Worm (Caenorhabditis elegans): ENCODE measurements around the gene C32D5.14.
A peak's percentile ranks its signal among the peaks of the same experiment; 100 is the strongest.

Gene C32D5.14

ce11 chrII:6346551-6347079, 11.3 kb downstream of the C32D5.14 start (continued):
- peak; percentile 58 for TF ChIP-seq gei-8 (GFP tag; optimal IDR thresholded peaks at IDR 0.05)
- no peak for TF ChIP-seq pqm-1 (tag; optimal IDR thresholded peaks at IDR 0.05)
- TF ChIP-seq nhr-76 (tag; optimal IDR thresholded peaks at IDR 0.05), result peak; percentile 19
- peak; percentile 47 for TF ChIP-seq mes-2 (tag; optimal IDR thresholded peaks at IDR 0.05; ENCODE audit: poor library complexity, severe bottlenecking)
- TF ChIP-seq ctbp-1 (GFP tag; IDR thresholded peaks at IDR 0.05), result peak; percentile 74
- TF ChIP-seq dmd-6 (GFP tag; IDR thresholded peaks at IDR 0.05), result peak; percentile 47; the same call in 1 of the 2 replicates
- peak; percentile 14 for TF ChIP-seq nhr-48 (tag; optimal IDR thresholded peaks at IDR 0.05)
- peak; percentile 54; the same call in 1 of the 2 replicates for TF ChIP-seq Y75B8A.6 (GFP tag; IDR thresholded peaks at IDR 0.05)
- TF ChIP-seq arid-1 (GFP tag; conservative IDR thresholded peaks at IDR 0.05), result peak; percentile 56; the same call in 1 of the 2 replicates
- TF ChIP-seq sdz-12 (GFP tag; optimal IDR thresholded peaks at IDR 0.05), result peak; percentile 71
- TF ChIP-seq lin-1 (GFP tag; IDR thresholded peaks at IDR 0.05), result peak; percentile 77; the same call in 1 of the 2 replicates
- TF ChIP-seq lin-15B (tag; optimal IDR thresholded peaks at IDR 0.05), result no peak
- TF ChIP-seq Y5F2A.4 (GFP tag; optimal IDR thresholded peaks at IDR 0.05), result peak; percentile 57
- TF ChIP-seq aha-1 (tag), result peak; percentile 75
- no peak for TF ChIP-seq daf-12 (tag; optimal IDR thresholded peaks at IDR 0.05)
- no peak for TF ChIP-seq attf-4 (tag; optimal IDR thresholded peaks at IDR 0.05)
- no peak for TF ChIP-seq ceh-28 (tag; optimal IDR thresholded peaks at IDR 0.05)

ce11 chrII:6347341-6348118, 12.2 kb downstream of the C32D5.14 start, which contains the start of gene lgg-1:
lgg-1 (minus strand) TSS chrII:6347719.
- TF ChIP-seq attf-4 (tag; optimal IDR thresholded peaks at IDR 0.05) (no peak), rbr-2 (tag; optimal IDR thresholded peaks at IDR 0.05) (peak; percentile 34), Y75B8A.6 (GFP tag; IDR thresholded peaks at IDR 0.05) (peak; percentile 53; the same call in 1 of the 2 replicates), sdz-12 (GFP tag; optimal IDR thresholded peaks at IDR 0.05) (peak; percentile 77), R02D3.7 (tag; optimal IDR thresholded peaks at IDR 0.05) (no peak), dve-1 (tag; optimal IDR thresholded peaks at IDR 0.05; ENCODE audit: insufficient read depth) (peak; percentile 45), unc-39 (tag; optimal IDR thresholded peaks at IDR 0.05) (no peak), unc-62 (GFP tag; optimal IDR thresholded peaks at IDR 0.05 in 1 of 2) (peak in 1 of 2 experiments; percentile 51), unc-62 (tag; optimal IDR thresholded peaks at IDR 0.05) (no peak), nhr-102 (tag; optimal IDR thresholded peaks at IDR 0.05) (peak; percentile 12), dmd-6 (GFP tag; IDR thresholded peaks at IDR 0.05) (peak; percentile 56), ztf-11 (tag; optimal IDR thresholded peaks at IDR 0.05) (no peak), lin-13 (GFP tag; optimal IDR thresholded peaks at IDR 0.05) (no peak), aha-1 (tag) (peak; percentile 96), madf-5 (GFP tag; IDR thresholded peaks at IDR 0.05) (0 out of 4 replicates have a peak, but pooled peaks of 1 of the 2 experiments have one; percentile 3), Y48G9A.11 (GFP tag; IDR thresholded peaks at IDR 0.05) (no peak), set-16 (GFP tag; IDR thresholded peaks at IDR 0.05) (no peak), mxl-3 (GFP tag; optimal IDR thresholded peaks at IDR 0.05) (peak; percentile 1), mes-2 (tag; optimal IDR thresholded peaks at IDR 0.05; ENCODE audit: poor library complexity, severe bottlenecking) (peak; percentile 41), dmd-9 (GFP tag; IDR thresholded peaks at IDR 0.05) (no peak), daf-19 (GFP tag; conservative IDR thresholded peaks at IDR 0.05) (peak; percentile 65; the same call in 1 of the 2 replicates), nhr-77 (tag; optimal IDR thresholded peaks at IDR 0.05) (peak; percentile 33), zfp-3 (GFP tag; conservative IDR thresholded peaks at IDR 0.05) (peak; percentile 89), mdt-29 (GFP tag; IDR thresholded peaks at IDR 0.05) (0 out of 2 replicates have a peak, but pooled peaks have one; percentile 7), lsy-2 (tag; optimal IDR thresholded peaks at IDR 0.05) (peak; percentile 61 to 67), fos-1 (tag; optimal IDR thresholded peaks at IDR 0.05) (no peak), ceh-20 (GFP tag; IDR thresholded peaks at IDR 0.05) (peak; percentile 60; the same call in 1 of the 2 replicates), arid-1 (GFP tag; conservative IDR thresholded peaks at IDR 0.05) (peak; percentile 7; the same call in 1 of the 2 replicates), nhr-6 (tag; optimal IDR thresholded peaks at IDR 0.05) (peak; percentile 48), php-3 (GFP tag; IDR thresholded peaks at IDR 0.05) (no peak; the same call in 1 of the 2 replicates), lir-3 (tag; optimal IDR thresholded peaks at IDR 0.05) (no peak), cey-2 (tag; optimal IDR thresholded peaks at IDR 0.05; ENCODE audit: borderline replicate concordance, insufficient read depth) (no peak), pha-4 (GFP tag; IDR thresholded peaks at IDR 0.05) (peak; percentile 67; the same call in 1 of the 2 replicates), pha-4 (tag; optimal IDR thresholded peaks at IDR 0.05) (no peak), nhr-76 (tag; optimal IDR thresholded peaks at IDR 0.05) (no peak), T20F7.1 (GFP tag; optimal IDR thresholded peaks at IDR 0.05) (no peak), ceh-62 (tag; optimal IDR thresholded peaks at IDR 0.05) (no peak)
